Worm (Caenorhabditis elegans): ENCODE measurements around the gene oig-5.
"Not testable (repeated sequence)": the region's sequence is repeated elsewhere in the genome, so short reads cannot be mapped to it uniquely, and the experiment has no call there.

The oig-5 gene

ce11 chrIV:14843062-14843461, 36.1 kb downstream of the oig-5 start, which contains the start of gene Y57G11C.20:
Gene Y57G11C.20 (plus strand): TSS chrIV:14843362.
- TF ChIP-seq zag-1, ceh-82, skn-1 (tag; optimal IDR thresholded peaks at IDR 0.05): not testable (repeated sequence)

ce11 chrIV:14853703-14854102, 46.7 kb downstream of the oig-5 start, which contains the start of gene Y57G11C.52:
Gene Y57G11C.52 (plus strand): TSS chrIV:14854003.
- TF ChIP-seq nhr-67 (tag; optimal IDR thresholded peaks at IDR 0.05) (no peak), ztf-4 (tag; optimal IDR thresholded peaks at IDR 0.05) (no peak), ama-1 (optimal IDR thresholded peaks at IDR 0.05) (no peak), mml-1 (tag; optimal IDR thresholded peaks at IDR 0.05) (no peak), nhr-77 (tag; optimal IDR thresholded peaks at IDR 0.05) (no peak), ztf-11 (tag; optimal IDR thresholded peaks at IDR 0.05) (no peak), elt-2 (tag; optimal IDR thresholded peaks at IDR 0.05) (no peak)
